Fruit fly (Drosophila melanogaster): ENCODE measurements around the gene CG16824.

The CG16824 gene

DNA sequence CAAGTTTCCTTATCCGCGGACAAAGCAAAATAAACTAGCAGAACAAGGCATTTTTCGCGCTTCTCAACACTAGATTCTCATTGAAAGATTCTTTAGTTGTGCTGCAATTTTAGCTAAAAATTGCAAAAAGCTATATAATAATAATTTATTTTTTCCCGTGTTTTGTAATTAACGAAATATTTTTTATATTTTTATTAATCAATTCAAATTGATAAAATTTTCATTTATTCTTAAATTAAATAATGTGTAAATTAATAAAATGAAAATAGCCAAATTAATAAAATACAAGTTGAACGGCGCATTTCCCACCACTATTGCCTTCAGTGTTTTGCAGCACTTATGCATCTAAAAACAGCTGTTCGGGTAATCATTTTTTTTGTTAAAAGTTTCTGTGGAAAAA, 6.4 kb upstream of the CG16824 start, which contains the start of the genes Drep4 and Uvrag:
Drep4 (minus strand) TSS at position 7 of the 400 bp plus-strand sequence.
Uvrag (plus strand) TSS at position 322 of the 400 bp plus-strand sequence.
- TF ChIP-seq CG17806 (tag; optimal IDR thresholded peaks at IDR 0.05) (peak; percentile 50), rn (GFP tag; IDR thresholded peaks at IDR 0.05) (0 out of 2 replicates have a peak, but pooled peaks have one; percentile 12), CG34367 (tag; optimal IDR thresholded peaks at IDR 0.05) (no peak), D1 (tag; optimal IDR thresholded peaks at IDR 0.05) (peak; percentile 47), gl (tag; optimal IDR thresholded peaks at IDR 0.05) (no peak), CG13204 (GFP tag; optimal IDR thresholded peaks at IDR 0.05) (no peak), Snoo (tag; optimal IDR thresholded peaks at IDR 0.05) (peak; percentile 51), CG4496 (GFP tag; IDR thresholded peaks at IDR 0.05) (no peak), EcR (GFP tag; optimal IDR thresholded peaks at IDR 0.05) (no peak), CG8159 (tag; optimal IDR thresholded peaks at IDR 0.05) (peak; percentile 69), CG10348 (GFP tag; IDR thresholded peaks at IDR 0.05) (no peak), CG32121 (GFP tag; IDR thresholded peaks at IDR 0.05) (no peak)

DNA sequence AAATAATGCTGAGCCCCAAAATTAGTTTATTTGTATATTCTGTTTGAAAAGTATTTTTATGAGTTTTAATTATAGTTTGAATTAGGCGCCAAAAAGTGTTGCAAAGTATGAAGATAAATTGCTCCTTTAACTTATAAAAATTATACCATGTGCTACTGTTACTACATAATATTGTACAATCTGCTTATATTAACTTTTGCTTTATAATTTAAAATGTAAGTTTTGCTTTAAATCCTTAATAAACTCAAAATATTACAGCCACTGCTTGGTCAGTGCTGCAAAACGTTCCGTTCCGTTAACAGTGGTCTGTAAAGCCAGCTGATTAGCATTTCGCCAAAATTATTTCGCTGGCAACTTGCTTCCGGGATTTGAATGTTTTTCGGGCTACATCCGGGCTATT, 3.1 kb upstream of the CG16824 start, which contains the start of gene CG31729:
CG31729 (plus strand) TSS at position 309 of the 400 bp plus-strand sequence.
- TF ChIP-seq CG34367 (tag; optimal IDR thresholded peaks at IDR 0.05) = no peak
- no peak for TF ChIP-seq CG32121 (GFP tag; IDR thresholded peaks at IDR 0.05)
- no peak for TF ChIP-seq CG13204 (GFP tag; optimal IDR thresholded peaks at IDR 0.05)
- no peak for TF ChIP-seq rn (GFP tag; IDR thresholded peaks at IDR 0.05)
- no peak for TF ChIP-seq D1 (tag; optimal IDR thresholded peaks at IDR 0.05)
- no peak for TF ChIP-seq CG10348 (GFP tag; IDR thresholded peaks at IDR 0.05)
- TF ChIP-seq CG15710 (tag; optimal IDR thresholded peaks at IDR 0.05) = no peak
- no peak for TF ChIP-seq CG14655 (GFP tag; optimal IDR thresholded peaks at IDR 0.05)
- no peak for TF ChIP-seq EcR (GFP tag; optimal IDR thresholded peaks at IDR 0.05)
- TF ChIP-seq gl (tag; optimal IDR thresholded peaks at IDR 0.05) = no peak
- TF ChIP-seq CG17806 (tag; optimal IDR thresholded peaks at IDR 0.05) = no peak

DNA sequence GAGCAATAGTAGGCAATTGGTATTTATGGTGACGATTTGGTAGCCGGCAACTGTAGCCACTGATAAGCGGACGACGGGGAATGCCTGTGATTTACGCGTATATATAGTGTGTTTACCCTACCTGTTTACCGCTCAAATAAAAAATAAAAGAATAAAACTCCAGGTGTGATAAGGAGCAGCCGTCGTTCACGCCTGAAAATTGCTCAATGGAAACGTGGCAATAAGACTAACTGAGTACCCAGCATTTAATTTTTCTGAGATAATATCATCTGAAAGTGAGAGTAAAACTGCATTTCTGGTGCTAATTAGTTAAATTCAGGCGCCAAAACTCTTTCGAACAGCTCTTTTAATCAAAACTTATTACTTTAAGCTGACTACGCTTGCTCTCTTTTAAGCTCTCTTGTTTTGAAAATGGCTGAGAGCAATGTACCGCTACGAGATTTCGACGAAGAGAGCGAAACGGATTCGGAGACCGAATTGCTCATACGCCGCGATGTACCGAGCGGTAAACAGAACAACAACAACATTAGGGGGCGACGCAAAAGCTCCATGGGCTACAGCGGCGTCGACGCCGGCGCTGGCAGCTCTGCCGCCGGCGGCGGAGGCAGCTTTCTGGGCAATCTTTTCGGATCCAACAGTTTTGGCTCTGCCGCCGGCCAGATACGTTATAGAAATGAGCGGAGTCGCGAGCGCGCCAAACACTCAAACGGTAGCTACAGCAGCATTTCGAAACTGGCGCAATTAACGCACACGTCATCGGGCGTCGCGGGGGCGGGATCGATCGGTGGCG, 2.3 kb upstream of the CG16824 start:
- peak; percentile 20 for TF ChIP-seq Ets98B (GFP tag; IDR thresholded peaks at IDR 0.05)
- TF ChIP-seq D1 (tag; optimal IDR thresholded peaks at IDR 0.05) = no peak
- peak; percentile 73 for TF ChIP-seq CG13204 (GFP tag; optimal IDR thresholded peaks at IDR 0.05)
- peak; percentile 37 for TF ChIP-seq EcR (GFP tag; optimal IDR thresholded peaks at IDR 0.05)
- TF ChIP-seq Snoo (tag; optimal IDR thresholded peaks at IDR 0.05) = peak; percentile 48
- TF ChIP-seq CG12605 (GFP tag; IDR thresholded peaks at IDR 0.05) = no peak; the same call in 1 of the 2 replicates
- TF ChIP-seq CG15710 (tag; optimal IDR thresholded peaks at IDR 0.05) = peak; percentile 61
- no peak for TF ChIP-seq rn (GFP tag; IDR thresholded peaks at IDR 0.05)
- TF ChIP-seq CG17806 (tag; optimal IDR thresholded peaks at IDR 0.05) = no peak
- TF ChIP-seq CG8301 (tag; optimal IDR thresholded peaks at IDR 0.05) = no peak
- TF ChIP-seq CG14655 (GFP tag; optimal IDR thresholded peaks at IDR 0.05) = peak; percentile 33
- peak; percentile 8 for TF ChIP-seq CG34367 (tag; optimal IDR thresholded peaks at IDR 0.05)
- peak; percentile 55; the same call in 2 of the 3 replicates for TF ChIP-seq CG4496 (GFP tag; IDR thresholded peaks at IDR 0.05)
- peak; percentile 43; the same call in 1 of the 2 replicates for TF ChIP-seq CG32121 (GFP tag; IDR thresholded peaks at IDR 0.05)
- TF ChIP-seq gl (tag; optimal IDR thresholded peaks at IDR 0.05) = peak; percentile 56
- no peak for TF ChIP-seq CG8159 (tag; optimal IDR thresholded peaks at IDR 0.05)
- peak; percentile 32 for TF ChIP-seq Pif1A (GFP tag; optimal IDR thresholded peaks at IDR 0.05)
- TF ChIP-seq fd96Ca (GFP tag; IDR thresholded peaks at IDR 0.05) = no peak

DNA sequence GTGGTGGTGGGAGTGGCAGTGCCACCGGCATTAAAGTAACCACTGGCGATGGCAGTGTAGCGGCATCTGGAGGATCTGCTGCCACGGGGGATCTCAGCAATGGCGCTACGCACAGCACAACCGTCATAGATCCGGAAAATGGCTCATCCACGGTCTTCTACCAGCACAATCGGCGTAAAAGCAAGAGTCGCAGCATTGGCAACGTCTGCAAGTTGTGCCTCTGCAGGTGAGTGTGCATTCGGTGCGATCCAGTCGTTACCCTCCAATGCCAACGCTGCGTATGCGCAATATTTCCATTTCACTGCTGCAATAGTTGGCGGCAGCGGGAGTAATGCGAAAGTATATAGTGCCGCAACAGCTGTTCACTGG, 1.8 kb upstream of the CG16824 start:
- TF ChIP-seq fd96Ca (GFP tag; IDR thresholded peaks at IDR 0.05) (peak; percentile 46; the same call in 2 of the 3 replicates), CG4496 (GFP tag; IDR thresholded peaks at IDR 0.05) (no peak), CG34367 (tag; optimal IDR thresholded peaks at IDR 0.05) (no peak), CG32121 (GFP tag; IDR thresholded peaks at IDR 0.05) (peak; percentile 60)

DNA sequence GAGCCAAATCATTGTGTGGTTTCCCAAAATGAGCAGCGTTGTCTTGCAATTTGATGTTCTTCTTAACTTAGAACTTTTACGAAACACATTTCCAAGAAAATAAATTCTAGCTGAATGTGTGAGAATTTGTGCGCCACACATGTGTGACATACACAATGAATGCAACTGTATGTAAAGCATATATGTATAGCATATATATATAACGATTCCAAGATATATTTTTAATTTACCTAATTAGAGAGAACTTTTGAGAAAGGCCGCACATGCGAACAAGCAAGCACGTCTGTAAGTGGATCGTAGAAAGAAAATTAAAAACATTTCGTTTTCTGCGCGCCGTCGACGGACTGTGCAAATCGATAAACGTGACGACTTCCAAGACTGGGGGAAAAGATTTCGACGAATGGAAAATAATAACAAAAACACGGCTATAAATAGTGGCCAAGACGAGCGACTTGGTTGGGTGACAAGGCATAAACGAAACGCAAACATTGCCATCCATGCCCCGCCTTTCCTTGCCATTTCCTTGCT, 785 bp upstream of the CG16824 start:
- TF ChIP-seq Pif1A (GFP tag; optimal IDR thresholded peaks at IDR 0.05) (no peak), CG10348 (GFP tag; IDR thresholded peaks at IDR 0.05) (no peak), CG32121 (GFP tag; IDR thresholded peaks at IDR 0.05) (no peak), CG17806 (tag; optimal IDR thresholded peaks at IDR 0.05) (no peak), gl (tag; optimal IDR thresholded peaks at IDR 0.05) (no peak), CG4496 (GFP tag; IDR thresholded peaks at IDR 0.05) (0 out of 3 replicates have a peak, but pooled peaks have one; percentile 36)

DNA sequence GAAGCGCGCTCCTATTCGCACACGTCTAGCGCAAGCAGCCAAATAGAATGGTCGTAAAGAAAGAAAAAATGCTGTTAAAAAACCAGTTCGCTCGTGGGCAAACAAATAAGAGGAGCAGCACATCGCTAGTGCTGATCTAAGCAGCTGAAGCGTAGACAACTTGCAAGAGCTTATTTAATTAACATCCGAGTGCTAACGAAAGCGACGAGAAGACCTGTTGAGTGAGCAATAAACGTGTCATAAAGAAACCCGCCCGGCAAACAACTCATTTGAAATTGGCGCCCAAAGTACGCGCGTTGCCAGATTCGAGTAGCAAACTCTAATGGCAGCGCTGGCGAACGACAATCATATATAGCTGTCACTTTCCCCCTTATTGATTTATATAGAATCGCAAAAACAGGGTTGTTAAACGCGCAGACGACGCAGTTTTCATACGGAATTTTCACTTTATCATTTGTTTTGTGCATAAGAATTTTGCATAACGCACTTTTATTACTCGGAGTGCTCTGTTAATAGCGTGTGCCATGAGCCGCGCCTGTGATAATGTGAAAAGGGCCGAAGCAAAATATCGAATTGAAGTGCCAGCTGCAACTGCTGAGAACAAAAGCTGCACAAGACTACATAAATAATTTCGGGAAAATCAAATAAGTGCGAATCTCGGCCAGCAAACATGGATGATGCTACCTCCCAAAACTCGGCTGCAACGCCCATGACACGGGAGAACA, 3.3 kb downstream of the CG16824 start:
- TF ChIP-seq CG8159 (tag; optimal IDR thresholded peaks at IDR 0.05) (no peak), CG9948 (tag; optimal IDR thresholded peaks at IDR 0.05) (no peak), CG32121 (GFP tag; IDR thresholded peaks at IDR 0.05) (no peak), CG17806 (tag; optimal IDR thresholded peaks at IDR 0.05) (no peak), Ets98B (GFP tag; IDR thresholded peaks at IDR 0.05) (no peak), CG34367 (tag; optimal IDR thresholded peaks at IDR 0.05) (no peak), fd96Ca (GFP tag; IDR thresholded peaks at IDR 0.05) (no peak), CG12605 (GFP tag; IDR thresholded peaks at IDR 0.05) (no peak), CG15710 (tag; optimal IDR thresholded peaks at IDR 0.05) (no peak), CG10348 (GFP tag; IDR thresholded peaks at IDR 0.05) (no peak), CG13204 (GFP tag; optimal IDR thresholded peaks at IDR 0.05) (no peak), Pif1A (GFP tag; optimal IDR thresholded peaks at IDR 0.05) (no peak), rn (GFP tag; IDR thresholded peaks at IDR 0.05) (no peak), Snoo (tag; optimal IDR thresholded peaks at IDR 0.05) (no peak), Pif1B (GFP tag; optimal IDR thresholded peaks at IDR 0.05) (no peak), CG8301 (tag; optimal IDR thresholded peaks at IDR 0.05) (no peak), gl (tag; optimal IDR thresholded peaks at IDR 0.05) (no peak), CG4496 (GFP tag; IDR thresholded peaks at IDR 0.05) (no peak), CG14655 (GFP tag; optimal IDR thresholded peaks at IDR 0.05) (no peak), D1 (tag; optimal IDR thresholded peaks at IDR 0.05) (no peak)
